Fruit fly (Drosophila melanogaster): Measurements from ENCODE around the gene Ipp.

Ipp gene

dm6 chr3R:13941390-13941789 lies 17.2 kb upstream of the Ipp start:
- TF ChIP-seq Blimp-1 (GFP tag; optimal IDR thresholded peaks at IDR 0.05) (peak; percentile 4), dimm (GFP tag; IDR thresholded peaks at IDR 0.05) (no peak), nom (GFP tag; optimal IDR thresholded peaks at IDR 0.05) (peak; percentile 0), CG17361 (GFP tag; IDR thresholded peaks at IDR 0.05) (no peak), CG13296 (GFP tag; optimal IDR thresholded peaks at IDR 0.05) (no peak), Pdp1 (GFP tag; optimal IDR thresholded peaks at IDR 0.05) (no peak), gcm2 (GFP tag; optimal IDR thresholded peaks at IDR 0.05) (no peak), CG12769 (tag; optimal IDR thresholded peaks at IDR 0.05) (no peak), phol (tag; optimal IDR thresholded peaks at IDR 0.05) (peak; percentile 1), CG7963 (GFP tag; IDR thresholded peaks at IDR 0.05; ENCODE audit: partially characterized antibody) (no peak), CG10274 (GFP tag; optimal IDR thresholded peaks at IDR 0.05) (no peak), chif (GFP tag; optimal IDR thresholded peaks at IDR 0.05) (no peak), sd (tag; optimal IDR thresholded peaks at IDR 0.05) (no peak), CG13287 (GFP tag; IDR thresholded peaks at IDR 0.05; ENCODE audit: partially characterized antibody) (no peak), sr (GFP tag; IDR thresholded peaks at IDR 0.05) (no peak), Trl (optimal IDR thresholded peaks at IDR 0.05) (no peak), Trl (GFP tag; optimal IDR thresholded peaks at IDR 0.05) (no peak), CG1647 (GFP tag; optimal IDR thresholded peaks at IDR 0.05) (no peak), Atf6 (GFP tag; IDR thresholded peaks at IDR 0.05) (no peak), az2 (GFP tag; optimal IDR thresholded peaks at IDR 0.05) (no peak), sob (GFP tag; IDR thresholded peaks at IDR 0.05) (no peak), CG8765 (GFP tag; IDR thresholded peaks at IDR 0.05) (no peak), shn (GFP tag; optimal IDR thresholded peaks at IDR 0.05) (no peak), Abd-B (GFP tag; optimal IDR thresholded peaks at IDR 0.05) (no peak), ERR (GFP tag; optimal IDR thresholded peaks at IDR 0.05) (no peak), CG6175 (GFP tag; IDR thresholded peaks at IDR 0.05) (no peak), CG14710 (tag; optimal IDR thresholded peaks at IDR 0.05) (peak; percentile 9), CG6272 (GFP tag; IDR thresholded peaks at IDR 0.05) (no peak), hkb (optimal IDR thresholded peaks at IDR 0.05) (no peak), hkb (GFP tag; IDR thresholded peaks at IDR 0.05) (no peak), CG13624 (GFP tag; optimal IDR thresholded peaks at IDR 0.05) (no peak), lola (GFP tag; optimal IDR thresholded peaks at IDR 0.05) (peak in 1 of 3 experiments; percentile 12), grn (GFP tag; optimal IDR thresholded peaks at IDR 0.05) (no peak), sens (GFP tag) (peak; percentile 47), sens-2 (GFP tag; IDR thresholded peaks at IDR 0.05) (no peak), Nf-YA (GFP tag; IDR thresholded peaks at IDR 0.05) (no peak), CG4730 (GFP tag; IDR thresholded peaks at IDR 0.05) (no peak), CG4707 (GFP tag; optimal IDR thresholded peaks at IDR 0.05) (no peak), CG8359 (GFP tag; optimal IDR thresholded peaks at IDR 0.05; ENCODE audit: borderline replicate concordance) (no peak), gem (tag; optimal IDR thresholded peaks at IDR 0.05) (peak; percentile 29), CG13424 (tag; optimal IDR thresholded peaks at IDR 0.05) (no peak), Sry-δ (GFP tag; optimal IDR thresholded peaks at IDR 0.05) (no peak), ssp (GFP tag; IDR thresholded peaks at IDR 0.05) (no peak), CG11247 (GFP tag; IDR thresholded peaks at IDR 0.05) (no peak), Dip3 (GFP tag; optimal IDR thresholded peaks at IDR 0.05) (no peak), Mes4 (GFP tag; optimal IDR thresholded peaks at IDR 0.05) (no peak), CG10979 (tag; optimal IDR thresholded peaks at IDR 0.05) (peak; percentile 3), NC2α (GFP tag; optimal IDR thresholded peaks at IDR 0.05) (no peak), prd (optimal IDR thresholded peaks at IDR 0.05) (no peak), prd (GFP tag; IDR thresholded peaks at IDR 0.05) (peak; percentile 24; the same call in 1 of the 3 replicates), CG4424 (GFP tag; optimal IDR thresholded peaks at IDR 0.05) (peak; percentile 0), unc-4 (GFP tag; IDR thresholded peaks at IDR 0.05; ENCODE audit: partially characterized antibody) (no peak), CG11504 (tag; optimal IDR thresholded peaks at IDR 0.05) (no peak)
